Worm (Caenorhabditis elegans): ENCODE results near the gene ZK643.6.
A peak's percentile ranks its signal among the peaks of the same experiment; 100 is the strongest.

DNA sequence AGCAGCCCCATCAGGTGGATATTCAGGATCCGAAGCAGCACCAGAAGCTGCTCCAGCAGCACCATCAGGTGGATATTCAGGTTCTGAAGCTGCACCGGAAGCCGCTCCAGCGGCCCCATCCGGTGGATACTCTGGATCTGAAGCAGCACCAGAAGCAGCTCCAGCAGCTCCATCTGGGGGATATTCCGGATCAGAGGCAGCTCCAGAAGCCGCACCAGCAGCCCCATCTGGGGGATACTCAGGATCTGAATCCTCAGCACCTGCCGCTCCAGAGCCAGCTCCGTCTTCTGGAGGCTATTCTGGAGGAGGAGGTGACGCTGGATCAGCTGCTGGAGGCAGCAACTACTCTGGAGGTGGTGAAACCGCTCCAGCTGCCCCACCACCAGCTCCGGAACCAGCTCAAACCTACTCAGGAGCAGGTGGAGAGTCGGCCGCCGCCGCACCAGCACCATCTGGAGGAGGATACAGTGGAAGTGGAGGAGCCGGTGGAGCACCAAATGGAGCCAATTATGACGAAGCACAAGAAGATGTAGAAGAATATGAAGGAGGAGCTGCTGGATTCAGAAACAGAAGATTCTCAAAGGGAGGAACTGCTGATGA is 4.2 kb upstream of the ZK643.6 start:
- TF ChIP-seq tra-4 (tag; optimal IDR thresholded peaks at IDR 0.05) (no peak), flt-1 (GFP tag; IDR thresholded peaks at IDR 0.05) (no peak), ama-1 (optimal IDR thresholded peaks at IDR 0.05) (no peak), hmg-4 (GFP tag; optimal IDR thresholded peaks at IDR 0.05) (no peak), sea-1 (GFP tag; conservative IDR thresholded peaks at IDR 0.05) (no peak), scrt-1 (GFP tag; IDR thresholded peaks at IDR 0.05) (no peak), tbx-37 (GFP tag; conservative IDR thresholded peaks at IDR 0.05) (no peak), pes-1 (GFP tag; IDR thresholded peaks at IDR 0.05) (no peak), aly-1 (tag; optimal IDR thresholded peaks at IDR 0.05) (peak; percentile 16), F13C5.2 (tag; optimal IDR thresholded peaks at IDR 0.05) (no peak), B0310.2 (tag; optimal IDR thresholded peaks at IDR 0.05) (no peak), ceh-36 (tag; optimal IDR thresholded peaks at IDR 0.05) (no peak), ets-7 (tag; optimal IDR thresholded peaks at IDR 0.05) (no peak), tbx-11 (GFP tag; IDR thresholded peaks at IDR 0.05) (no peak)
